Fruit fly (Drosophila melanogaster) whole organism, embryonic: ENCODE data around the gene CG34305.

Source experiments
- Adf1 ChIP-seq: fragments of 200-800 bp; sonication (Bioruptor generic); IDR thresholded peaks from 2 replicates; pipeline ENCODE4 v1.3.6; 2022; ENCODE audit warnings: missing biosample characterization, missing genetic modification characterization
- Awh ChIP-seq: fragments of 200-800 bp; sonication (Bioruptor generic); IDR thresholded peaks from 2 replicates; pipeline ENCODE4, ENCODE4 v1.3.6; 2022; ENCODE audit warnings: missing biosample characterization, missing genetic modification characterization
- BEAF-32 ChIP-seq: fragments of 200-800 bp; sonication (Bioruptor generic); optimal IDR thresholded peaks from 3 replicates; lab custom pipeline; 2017; ENCODE audit warnings: missing biosample characterization, missing genetic modification characterization, mild to moderate bottlenecking, moderate library complexity, missing genetic modification reagents
- Bdp1 ChIP-seq: fragments of 200-800 bp; sonication (Bioruptor generic); optimal IDR thresholded peaks from 3 replicates; lab custom pipeline; 2016; ENCODE audit warnings: missing biosample characterization, missing genetic modification characterization
- CG10147 ChIP-seq: fragments of 200-800 bp; sonication (Bioruptor generic); optimal IDR thresholded peaks from 2 replicates; lab custom pipeline; 2019; ENCODE audit warnings: missing biosample characterization, mild to moderate bottlenecking, missing genetic modification characterization, moderate library complexity
- CG10654 ChIP-seq: fragments of 200-800 bp; sonication (Bioruptor generic); optimal IDR thresholded peaks from 2 replicates; lab custom pipeline; 2016; ENCODE audit warnings: missing biosample characterization, missing genetic modification characterization
- CG13296 ChIP-seq: fragments of 200-800 bp; sonication (Bioruptor generic); optimal IDR thresholded peaks from 3 replicates; lab custom pipeline; 2018; ENCODE audit warnings: missing biosample characterization, mild to moderate bottlenecking, missing genetic modification characterization
- CG16779 ChIP-seq: fragments of 200-800 bp; sonication (Bioruptor generic); IDR thresholded peaks from 2 replicates; pipeline ENCODE4 v1.3.6; 2022; ENCODE audit warnings: missing biosample characterization, missing genetic modification characterization
- CG16863 ChIP-seq: fragments of 200-800 bp; sonication (Bioruptor generic); optimal IDR thresholded peaks from 3 replicates; lab custom pipeline; 2016; ENCODE audit warnings: missing biosample characterization, missing genetic modification characterization
- CG17359 ChIP-seq: fragments of 200-800 bp; sonication (Bioruptor generic); optimal IDR thresholded peaks from 3 replicates; lab custom pipeline; 2018; ENCODE audit warnings: missing biosample characterization, mild to moderate bottlenecking, missing genetic modification characterization, moderate library complexity
- CG17912 ChIP-seq: fragments of 200-800 bp; sonication (Bioruptor generic); optimal IDR thresholded peaks from 2 replicates; lab custom pipeline; 2018; ENCODE audit warnings: missing biosample characterization, mild to moderate bottlenecking, missing genetic modification characterization
- CG18599 ChIP-seq: fragments of 200-800 bp; sonication (Bioruptor generic); optimal IDR thresholded peaks from 3 replicates; lab custom pipeline; 2017; ENCODE audit warnings: missing biosample characterization, missing genetic modification characterization, mild to moderate bottlenecking, moderate library complexity, missing genetic modification reagents
- CG2116 ChIP-seq: fragments of 200-800 bp; sonication (Bioruptor generic); optimal IDR thresholded peaks from 3 replicates; lab custom pipeline; 2018; ENCODE audit warnings: missing biosample characterization, mild to moderate bottlenecking, missing genetic modification characterization
- CG2120 ChIP-seq: fragments of 200-800 bp; sonication (Bioruptor generic); optimal IDR thresholded peaks from 3 replicates; lab custom pipeline; 2016; ENCODE audit warnings: missing biosample characterization, missing genetic modification characterization
- CG2199 ChIP-seq: fragments of 200-800 bp; sonication (Bioruptor generic); IDR thresholded peaks from 3 replicates; pipeline ENCODE4 v1.3.6; 2022; ENCODE audit warnings: missing biosample characterization, missing genetic modification characterization
- CG2875 ChIP-seq: fragments of 200-800 bp; sonication (Bioruptor generic); optimal IDR thresholded peaks from 2 replicates; lab custom pipeline; 2017; ENCODE audit warnings: missing biosample characterization, mild to moderate bottlenecking, missing genetic modification characterization, missing genetic modification reagents
- CG3065 ChIP-seq: fragments of 200-800 bp; sonication (Bioruptor generic); optimal IDR thresholded peaks from 2 replicates; lab custom pipeline; 2016; ENCODE audit warnings: missing biosample characterization, missing genetic modification characterization
- CG34224 ChIP-seq: fragments of 200-800 bp; sonication (Bioruptor generic); IDR thresholded peaks from 3 replicates; pipeline ENCODE4 v1.3.6; 2022; ENCODE audit warnings: missing biosample characterization, missing genetic modification characterization; ENCODE audit not compliant: partially characterized antibody
- CG4730 ChIP-seq: fragments of 200-800 bp; sonication (Bioruptor generic); IDR thresholded peaks from 2 replicates; pipeline ENCODE4 v1.3.6; 2022; ENCODE audit warnings: missing biosample characterization, missing genetic modification characterization
- CG6683 ChIP-seq: fragments of 200-800 bp; sonication (Bioruptor generic); optimal IDR thresholded peaks from 2 replicates; lab custom pipeline; 2017; ENCODE audit warnings: missing biosample characterization, mild to moderate bottlenecking, missing genetic modification characterization, missing genetic modification reagents
- CG7987 ChIP-seq: fragments of 200-800 bp; sonication (Bioruptor generic); optimal IDR thresholded peaks from 2 replicates; lab custom pipeline; 2018; ENCODE audit warnings: missing biosample characterization, mild to moderate bottlenecking, missing genetic modification characterization, moderate library complexity
- CG9817 ChIP-seq: fragments of 200-800 bp; sonication (Bioruptor generic); optimal IDR thresholded peaks from 2 replicates; lab custom pipeline; 2018; ENCODE audit warnings: missing biosample characterization, mild to moderate bottlenecking, missing genetic modification characterization, moderate library complexity
- E2f1 ChIP-seq: fragments of 200-800 bp; sonication (Bioruptor generic); IDR thresholded peaks from 2 replicates; pipeline ENCODE4 v1.3.6; 2022; ENCODE audit warnings: missing biosample characterization, missing genetic modification characterization
- E2f2 ChIP-seq: fragments of 200-800 bp; sonication (Bioruptor generic); IDR thresholded peaks from 2 replicates; pipeline ENCODE4 v1.3.6; 2022; ENCODE audit warnings: missing biosample characterization, missing genetic modification characterization
- Fer2 ChIP-seq: fragments of 200-800 bp; sonication (Bioruptor generic); optimal IDR thresholded peaks from 2 replicates; lab custom pipeline; 2018; ENCODE audit warnings: missing biosample characterization, mild to moderate bottlenecking, missing genetic modification characterization, moderate library complexity
- Hr3 ChIP-seq: fragments of 200-800 bp; sonication (Bioruptor generic); optimal IDR thresholded peaks from 3 replicates; lab custom pipeline; 2016; ENCODE audit warnings: missing biosample characterization, missing genetic modification characterization
- Hr78 ChIP-seq, 2 experiments: fragments of 200-800 bp in 1 of 2; fragments of >200 bp in 1 of 2; sonication (Bioruptor generic) in 1 of 2; optimal IDR thresholded peaks; 2 replicates each; lab custom pipeline; 2017 to 2019; ENCODE audit warnings: missing biosample characterization in 2 of 2, missing genetic modification characterization in 2 of 2, mild to moderate bottlenecking in 1 of 2, moderate library complexity in 1 of 2
- Optix ChIP-seq: fragments of 200-800 bp; sonication (Bioruptor generic); IDR thresholded peaks from 3 replicates; pipeline ENCODE4 v1.3.6; 2022; ENCODE audit warnings: missing biosample characterization, missing genetic modification characterization
- Ravus ChIP-seq: fragments of 200-800 bp; sonication (Bioruptor generic); IDR thresholded peaks from 2 replicates; pipeline ENCODE4 v1.3.6; 2022; ENCODE audit warnings: missing biosample characterization, missing genetic modification characterization
- Rx ChIP-seq: fragments of 200-800 bp; sonication (Bioruptor generic); IDR thresholded peaks from 2 replicates; pipeline ENCODE4 v1.3.6; 2022; ENCODE audit warnings: missing biosample characterization, missing genetic modification characterization
- Six4 ChIP-seq: fragments of 200-800 bp; sonication (Bioruptor generic); optimal IDR thresholded peaks from 2 replicates; lab custom pipeline; 2016; ENCODE audit warnings: missing biosample characterization, missing genetic modification characterization
- Sox102F ChIP-seq: fragments of 200-800 bp; sonication (Bioruptor generic); optimal IDR thresholded peaks from 2 replicates; lab custom pipeline; 2018; ENCODE audit warnings: missing biosample characterization, mild to moderate bottlenecking, missing genetic modification characterization, moderate library complexity
- Usf ChIP-seq: fragments of 200-800 bp; sonication (Bioruptor generic); optimal IDR thresholded peaks from 2 replicates; lab custom pipeline; 2017; ENCODE audit warnings: missing genotype, missing biosample characterization, missing genetic modification characterization
- crp ChIP-seq, 2 experiments: fragments of 200-800 bp; sonication (Bioruptor generic); optimal IDR thresholded peaks; 2 replicates in 1 of 2; 3 replicates in 1 of 2; lab custom pipeline; 2017; ENCODE audit warnings: missing biosample characterization in 2 of 2, missing genetic modification characterization in 2 of 2, mild to moderate bottlenecking in 1 of 2, moderate library complexity in 1 of 2
- cwo ChIP-seq: fragments of 200-800 bp; sonication (Bioruptor generic); optimal IDR thresholded peaks from 3 replicates; lab custom pipeline; 2017; ENCODE audit warnings: missing biosample characterization, missing genetic modification characterization, mild to moderate bottlenecking, moderate library complexity, missing genetic modification reagents
- dan ChIP-seq: fragments of 200-800 bp; sonication (Bioruptor generic); IDR thresholded peaks from 2 replicates; pipeline ENCODE4 v1.3.6; 2022; ENCODE audit warnings: missing biosample characterization, missing genetic modification characterization
- fd102C ChIP-seq: fragments of 200-800 bp; sonication (Bioruptor generic); optimal IDR thresholded peaks from 2 replicates; lab custom pipeline; 2018; ENCODE audit warnings: missing biosample characterization, mild to moderate bottlenecking, missing genetic modification characterization, moderate library complexity
- fd96Cb ChIP-seq: fragments of 200-800 bp; sonication (Bioruptor generic); optimal IDR thresholded peaks from 2 replicates; lab custom pipeline; 2018; ENCODE audit warnings: missing biosample characterization, mild to moderate bottlenecking, missing genetic modification characterization, moderate library complexity
- jing ChIP-seq: fragments of 200-800 bp; sonication (Bioruptor generic); optimal IDR thresholded peaks from 2 replicates; lab custom pipeline; 2018; ENCODE audit warnings: missing biosample characterization, mild to moderate bottlenecking, missing genetic modification characterization
- lab ChIP-seq: fragments of 200-800 bp; sonication (Bioruptor generic); optimal IDR thresholded peaks from 3 replicates; lab custom pipeline; 2017; ENCODE audit warnings: missing biosample characterization, missing genetic modification characterization, mild to moderate bottlenecking, moderate library complexity, missing genetic modification reagents
- nmo ChIP-seq: fragments of 200-800 bp; sonication (Bioruptor generic); optimal IDR thresholded peaks from 2 replicates; lab custom pipeline; 2018; ENCODE audit warnings: missing biosample characterization, mild to moderate bottlenecking, missing genetic modification characterization, moderate library complexity
- salm ChIP-seq: fragments of 200-800 bp; sonication (Bioruptor generic); optimal IDR thresholded peaks from 2 replicates; lab custom pipeline; 2018; ENCODE audit warnings: missing biosample characterization, mild to moderate bottlenecking, missing genetic modification characterization
- scrt ChIP-seq: fragments of 200-800 bp; sonication (Bioruptor generic); optimal IDR thresholded peaks from 2 replicates; lab custom pipeline; 2018; ENCODE audit warnings: missing biosample characterization, mild to moderate bottlenecking, missing genetic modification characterization, moderate library complexity
- sisA ChIP-seq: fragments of 200-800 bp; sonication (Bioruptor generic); IDR thresholded peaks from 2 replicates; pipeline ENCODE4 v1.3.6; 2022; ENCODE audit warnings: missing biosample characterization, missing genetic modification characterization
- so ChIP-seq: fragments of 200-800 bp; sonication (Bioruptor generic); IDR thresholded peaks from 3 replicates; pipeline ENCODE4 v1.3.6; 2022; ENCODE audit warnings: missing biosample characterization, missing genetic modification characterization
- tna ChIP-seq: fragments of 200-800 bp; sonication (Bioruptor generic); IDR thresholded peaks from 2 replicates; pipeline ENCODE4 v1.3.6; 2022; ENCODE audit warnings: missing biosample characterization, missing genetic modification characterization; ENCODE audit not compliant: partially characterized antibody
- trem ChIP-seq: fragments of 200-800 bp; optimal IDR thresholded peaks from 3 replicates; lab custom pipeline; 2019; ENCODE audit warnings: missing biosample characterization, mild to moderate bottlenecking, missing genetic modification characterization, moderate library complexity
- yki ChIP-seq: fragments of >200 bp; optimal IDR thresholded peaks from 3 replicates; lab custom pipeline; 2018
- zen2 ChIP-seq: fragments of 200-800 bp; sonication (Bioruptor generic); IDR thresholded peaks from 3 replicates; pipeline ENCODE4 v1.3.6; 2022; ENCODE audit warnings: missing biosample characterization, missing genetic modification characterization; ENCODE audit not compliant: partially characterized antibody

The CG34305 gene

dm6 chr3R:4232139-4233017 lies 10.6 kb downstream of the CG34305 start, which contains the start of gene CG14641 (continued):
- TF ChIP-seq CG2116 (GFP tag; lab: Kevin White, UChicago) (peak; percentile 31), Bdp1 (GFP tag; lab: Kevin White, UChicago) (no peak), E2f1 (GFP tag; lab: Robert Waterston, UW) (no peak), CG3065 (GFP tag; lab: Kevin White, UChicago) (no peak), CG13296 (GFP tag; lab: Kevin White, UChicago) (no peak), nmo (peak; percentile 27), crp (GFP tag; optimal IDR thresholded peaks at IDR 0.05; lab: Kevin White, UChicago) (no peak), trem (tag; lab: Kevin White, UChicago) (no peak), cwo (GFP tag; lab: Kevin White, UChicago) (no peak), Optix (GFP tag; lab: Robert Waterston, UW) (no peak), CG16863 (GFP tag; lab: Kevin White, UChicago) (no peak), Six4 (GFP tag; lab: Kevin White, UChicago) (no peak), CG10654 (GFP tag; lab: Kevin White, UChicago) (no peak), Ravus (GFP tag; lab: Robert Waterston, UW) (no peak), scrt (no peak), BEAF-32 (peak; percentile 66), CG10147 (GFP tag; lab: Kevin White, UChicago) (no peak), CG2199 (GFP tag; lab: Robert Waterston, UW) (0 out of 3 replicates have a peak, but pooled peaks have one; percentile 24), Rx (no peak), dan (GFP tag; lab: Robert Waterston, UW) (no peak), CG2875 (GFP tag; lab: Kevin White, UChicago) (no peak), salm (tag; lab: Kevin White, UChicago) (no peak), yki (lab: Kevin White, UChicago) (no peak), CG6683 (no peak), Hr78 (GFP tag; optimal IDR thresholded peaks at IDR 0.05; lab: Kevin White, UChicago) (peak in 1 of 2 experiments; percentile 44), lab (GFP tag; lab: Kevin White, UChicago) (no peak), Awh (no peak), so (no peak), tna (GFP tag; lab: Robert Waterston, UW) (no peak), sisA (no peak), CG18599 (GFP tag; lab: Kevin White, UChicago) (no peak), Sox102F (GFP tag; lab: Kevin White, UChicago) (no peak), Fer2 (tag; lab: Kevin White, UChicago) (no peak), CG9817 (tag; lab: Kevin White, UChicago) (no peak), Hr3 (GFP tag; lab: Kevin White, UChicago) (no peak), Adf1 (GFP tag; lab: Robert Waterston, UW) (no peak), CG7987 (GFP tag; lab: Kevin White, UChicago) (no peak), Usf (no peak), E2f2 (GFP tag; lab: Robert Waterston, UW) (no peak), zen2 (GFP tag; lab: Robert Waterston, UW) (no peak), CG34224 (no peak), fd102C (GFP tag; lab: Kevin White, UChicago) (no peak), CG17912 (GFP tag; lab: Kevin White, UChicago) (no peak), CG2120 (GFP tag; lab: Kevin White, UChicago) (no peak), CG16779 (GFP tag; lab: Robert Waterston, UW) (no peak), CG4730 (GFP tag; lab: Robert Waterston, UW) (no peak), fd96Cb (tag; lab: Kevin White, UChicago) (no peak), jing (GFP tag; lab: Kevin White, UChicago) (no peak), CG17359 (no peak)
